Worm (Caenorhabditis elegans): Measurements from ENCODE around the gene drl-1.

drl-1 gene

DNA sequence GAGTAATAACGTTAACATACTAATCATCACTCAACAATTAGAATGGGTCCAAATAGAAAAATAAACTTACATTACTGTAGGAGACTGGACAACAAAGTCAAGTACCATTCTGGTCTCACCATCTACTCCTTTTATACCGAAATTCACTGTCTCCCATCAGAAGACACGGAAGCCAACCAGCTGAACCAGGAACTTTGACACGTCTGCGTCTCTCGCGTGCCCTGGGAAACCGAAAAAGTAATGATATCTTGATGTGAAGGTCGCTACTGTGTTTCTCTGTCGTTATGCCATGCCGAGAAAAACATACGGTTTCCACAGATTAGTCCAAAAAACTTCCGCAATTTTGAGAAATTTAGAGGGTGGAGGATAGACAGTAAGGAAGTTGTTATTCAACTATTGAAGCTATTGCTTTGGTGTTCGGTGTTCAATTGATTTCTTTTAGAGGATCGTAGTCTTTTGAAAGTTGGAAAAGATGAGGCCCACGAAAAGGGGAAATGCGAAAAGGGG, 1.8 kb downstream of the drl-1 start, which contains the start of gene col-101:
Gene col-101 (minus strand): TSS at position 457 of the 507 bp plus-strand sequence.
- TF ChIP-seq jun-1 (tag; optimal IDR thresholded peaks at IDR 0.05), result no peak
- TF ChIP-seq ceh-62 (tag; optimal IDR thresholded peaks at IDR 0.05), result no peak
- TF ChIP-seq nhr-10 (tag; optimal IDR thresholded peaks at IDR 0.05), result no peak
- no peak for TF ChIP-seq ztf-7 (tag; optimal IDR thresholded peaks at IDR 0.05)
- TF ChIP-seq nhr-76 (tag; optimal IDR thresholded peaks at IDR 0.05), result no peak
- TF ChIP-seq hlh-30 (tag; optimal IDR thresholded peaks at IDR 0.05; ENCODE audit: insufficient read depth), result no peak
- TF ChIP-seq set-16 (GFP tag; IDR thresholded peaks at IDR 0.05), result no peak
- TF ChIP-seq lim-7 (GFP tag; IDR thresholded peaks at IDR 0.05), result no peak

DNA sequence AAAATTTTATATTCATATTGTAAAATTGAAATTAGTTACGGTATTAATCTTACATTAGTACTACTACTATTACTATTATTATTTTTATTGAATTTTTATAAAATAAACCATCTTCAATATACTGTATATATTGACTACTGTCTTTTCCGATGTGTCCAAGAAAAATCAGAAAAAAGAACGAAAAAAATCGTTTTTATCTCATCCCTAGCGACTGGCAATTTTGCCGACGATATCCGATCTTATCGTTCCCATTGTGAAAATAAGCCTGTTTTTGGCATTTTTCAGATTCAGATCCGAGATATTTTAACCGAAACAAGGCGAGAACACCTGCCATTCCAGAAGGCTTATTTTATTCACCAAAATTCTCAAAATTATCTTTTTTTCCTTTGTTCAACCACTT, 5.7 kb downstream of the drl-1 start, which contains the start of gene F18F11.4:
Gene F18F11.4 (plus strand): TSS at position 301 of the 400 bp plus-strand sequence.
- TF ChIP-seq duxl-1 (tag; optimal IDR thresholded peaks at IDR 0.05; ENCODE audit: poor library complexity) (no peak), nhr-48 (tag; optimal IDR thresholded peaks at IDR 0.05) (no peak), zfp-2 (tag; optimal IDR thresholded peaks at IDR 0.05) (no peak)

ce11 chrIV:337128-337646, 12.3 kb downstream of the drl-1 start, which contains the start of gene pxmp-4:
Gene pxmp-4, minus strand, starts transcription at chrIV:337178.
- peak; percentile 35 for TF ChIP-seq nhr-48 (tag; optimal IDR thresholded peaks at IDR 0.05)
- TF ChIP-seq unc-62 (GFP tag; optimal IDR thresholded peaks at IDR 0.05 in 1 of 2), result peak in 1 of 2 experiments; percentile 85
- no peak for TF ChIP-seq unc-62 (tag; optimal IDR thresholded peaks at IDR 0.05)
- TF ChIP-seq php-3 (GFP tag; IDR thresholded peaks at IDR 0.05), result peak; percentile 79; the same call in 1 of the 2 replicates
- no peak for TF ChIP-seq nhr-10 (tag; optimal IDR thresholded peaks at IDR 0.05)
- TF ChIP-seq dmd-6 (GFP tag; IDR thresholded peaks at IDR 0.05), result peak; percentile 74
- peak; percentile 50 for TF ChIP-seq pqm-1 (tag; optimal IDR thresholded peaks at IDR 0.05)
- peak; percentile 74 for TF ChIP-seq dve-1 (tag; optimal IDR thresholded peaks at IDR 0.05; ENCODE audit: insufficient read depth)
- no peak for TF ChIP-seq ctbp-1 (GFP tag; IDR thresholded peaks at IDR 0.05)
- TF ChIP-seq unc-130 (GFP tag; optimal IDR thresholded peaks at IDR 0.05), result no peak
- TF ChIP-seq nhr-28 (tag; optimal IDR thresholded peaks at IDR 0.05), result peak; percentile 68
- TF ChIP-seq daf-16 (GFP tag; optimal IDR thresholded peaks at IDR 0.05), result no peak
- TF ChIP-seq daf-16 (tag; optimal IDR thresholded peaks at IDR 0.05), result peak; percentile 58
- peak; percentile 19 for TF ChIP-seq hlh-11 (tag; optimal IDR thresholded peaks at IDR 0.05)

- no peak for TF ChIP-seq unc-62 (GFP tag; optimal IDR thresholded peaks at IDR 0.05 in 1 of 2)
- no peak for TF ChIP-seq unc-62 (tag; optimal IDR thresholded peaks at IDR 0.05)
- no peak for TF ChIP-seq aly-2 (tag; optimal IDR thresholded peaks at IDR 0.05)
- no peak for TF ChIP-seq Y75B8A.6 (GFP tag; IDR thresholded peaks at IDR 0.05)
- TF ChIP-seq unc-130 (GFP tag; optimal IDR thresholded peaks at IDR 0.05), result no peak
- no peak for TF ChIP-seq hlh-30 (tag; optimal IDR thresholded peaks at IDR 0.05; ENCODE audit: insufficient read depth)
- no peak for TF ChIP-seq zfp-2 (tag; optimal IDR thresholded peaks at IDR 0.05)
- TF ChIP-seq ces-1 (GFP tag; optimal IDR thresholded peaks at IDR 0.05), result no peak
- TF ChIP-seq set-16 (GFP tag; IDR thresholded peaks at IDR 0.05), result peak; percentile 55
- no peak for TF ChIP-seq snpc-4 (tag; optimal IDR thresholded peaks at IDR 0.05)
- TF ChIP-seq dve-1 (tag; optimal IDR thresholded peaks at IDR 0.05; ENCODE audit: insufficient read depth), result no peak
- TF ChIP-seq jun-1 (tag; optimal IDR thresholded peaks at IDR 0.05), result no peak
- TF ChIP-seq Y48G9A.11 (GFP tag; IDR thresholded peaks at IDR 0.05), result 0 out of 2 replicates have a peak, but pooled peaks have one; percentile 45
- no peak for TF ChIP-seq nhr-41 (GFP tag; IDR thresholded peaks at IDR 0.05)
- no peak for TF ChIP-seq lin-29 (GFP tag; IDR thresholded peaks at IDR 0.05)
Measured at ce11 chrIV:338192-338831, 13.5 kb downstream of the drl-1 start.

DNA sequence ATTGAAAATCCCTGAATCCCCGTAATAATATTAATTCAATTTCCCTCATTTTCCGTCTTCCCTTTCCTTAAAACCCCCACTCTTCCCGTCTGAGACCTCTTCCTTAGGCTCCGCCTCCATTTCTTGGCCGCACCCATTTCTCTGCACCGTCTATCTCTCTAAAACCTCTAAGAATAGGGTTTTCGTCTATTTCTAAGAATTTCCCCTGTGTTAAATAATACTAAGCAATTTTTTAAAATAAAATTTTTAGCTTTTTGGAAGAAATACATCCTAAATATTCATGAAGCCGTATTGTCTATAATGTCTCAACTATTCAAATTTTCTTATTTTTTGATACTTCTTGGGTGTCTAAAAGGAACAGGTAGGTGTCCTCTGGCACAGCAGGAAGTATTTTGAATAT, 14.6 kb downstream of the drl-1 start, which contains the start of gene cdh-8:
Gene cdh-8 (plus strand): TSS at position 301 of the 400 bp plus-strand sequence.
- TF ChIP-seq tag-97 (GFP tag; IDR thresholded peaks at IDR 0.05) (no peak), skn-1 (tag; optimal IDR thresholded peaks at IDR 0.05) (no peak), dmd-6 (GFP tag; IDR thresholded peaks at IDR 0.05) (no peak), arid-1 (GFP tag; conservative IDR thresholded peaks at IDR 0.05) (no peak), nhr-11 (tag; optimal IDR thresholded peaks at IDR 0.05) (no peak), ces-1 (GFP tag; optimal IDR thresholded peaks at IDR 0.05) (no peak), nhr-76 (tag; optimal IDR thresholded peaks at IDR 0.05) (no peak), saeg-2 (GFP tag; IDR thresholded peaks at IDR 0.05) (no peak), egl-27 (tag; optimal IDR thresholded peaks at IDR 0.05) (no peak), unc-130 (GFP tag; optimal IDR thresholded peaks at IDR 0.05) (no peak), nhr-102 (tag; optimal IDR thresholded peaks at IDR 0.05) (no peak), madf-9 (GFP tag; conservative IDR thresholded peaks at IDR 0.05) (no peak), mdt-29 (GFP tag; IDR thresholded peaks at IDR 0.05) (no peak), F49E8.2 (tag; optimal IDR thresholded peaks at IDR 0.05; ENCODE audit: borderline replicate concordance) (no peak), daf-19 (GFP tag; conservative IDR thresholded peaks at IDR 0.05) (no peak), zag-1 (tag; optimal IDR thresholded peaks at IDR 0.05) (no peak)
